Worm (Caenorhabditis elegans): ENCODE measurements around the gene C44B11.4.

DNA sequence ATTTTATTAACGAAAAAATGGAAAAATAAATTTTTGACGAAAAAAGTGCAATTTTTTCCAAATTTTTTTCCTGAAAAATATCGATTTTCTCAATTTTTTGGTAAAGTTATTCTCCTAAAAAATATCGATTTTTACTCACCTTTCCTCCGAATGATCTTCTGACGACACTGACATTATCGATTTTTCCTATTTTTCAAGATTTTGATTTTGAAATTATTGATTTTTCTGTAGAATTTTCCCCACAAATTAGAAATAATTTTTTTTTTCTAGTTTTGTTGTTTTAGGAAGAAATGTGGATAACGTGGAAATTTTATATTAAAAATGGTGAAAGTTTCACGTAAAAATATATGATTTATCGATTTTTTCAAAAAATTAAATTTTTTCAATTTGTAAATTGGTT is 32.0 kb downstream of the C44B11.4 start:
- TF ChIP-seq unc-86 (tag; optimal IDR thresholded peaks at IDR 0.05) (no peak), ama-1 (optimal IDR thresholded peaks at IDR 0.05) (no peak), lim-6 (tag; optimal IDR thresholded peaks at IDR 0.05) (no peak), pha-4 (tag; optimal IDR thresholded peaks at IDR 0.05) (no peak), mec-3 (tag; optimal IDR thresholded peaks at IDR 0.05; ENCODE audit: borderline replicate concordance) (no peak)

Data from whole organism, late embryonic.